1 fruit fly cellular context compared by ENCODE assay signal in genomic region chr2L:9568360-9569088, dm6.
A peak's percentile ranks its signal among the peaks of the same experiment; 100 is the strongest.
TF ChIP-seq lines count a peak whose summit lies in the region.

TSS of gene brwl (plus strand) at chr2L:9568890.

TF ChIP-seq in whole organism, embryonic, 481 proteins besides CTCF, POLR2A, EP300 and RAD21 (continued from another document and continues in another):
- TF ChIP-seq D (optimal IDR thresholded peaks at IDR 0.05; lab: Kevin White, UChicago) (peak; percentile 93), D (GFP tag; optimal IDR thresholded peaks at IDR 0.05; lab: Kevin White, UChicago) (peak; percentile 99), HmgD (GFP tag; optimal IDR thresholded peaks at IDR 0.05; lab: Kevin White, UChicago) (peak; percentile 95), CG9437 (GFP tag; optimal IDR thresholded peaks at IDR 0.05; lab: Kevin White, UChicago) (peak; percentile 96), CG12104 (GFP tag; optimal IDR thresholded peaks at IDR 0.05; lab: Kevin White, UChicago) (peak; percentile 99), ssp (GFP tag; IDR thresholded peaks at IDR 0.05; lab: Robert Waterston, UW) (peak; percentile 94), CG11093 (GFP tag; IDR thresholded peaks at IDR 0.05; lab: Robert Waterston, UW) (peak; percentile 97), gfzf (GFP tag; optimal IDR thresholded peaks at IDR 0.05; lab: Kevin White, UChicago) (peak; percentile 24), gcm (GFP tag; optimal IDR thresholded peaks at IDR 0.05; lab: Kevin White, UChicago) (peak; percentile 100), CG12744 (GFP tag; optimal IDR thresholded peaks at IDR 0.05; lab: Kevin White, UChicago) (peak; percentile 98), CG13123 (GFP tag; optimal IDR thresholded peaks at IDR 0.05; lab: Kevin White, UChicago) (peak; percentile 97), CG8281 (tag; optimal IDR thresholded peaks at IDR 0.05; lab: Kevin White, UChicago) (peak; percentile 94), CG12236 (GFP tag; optimal IDR thresholded peaks at IDR 0.05; lab: Kevin White, UChicago) (peak; percentile 96), CG8089 (GFP tag; optimal IDR thresholded peaks at IDR 0.05; lab: Kevin White, UChicago) (peak; percentile 96), Eip74EF (GFP tag; optimal IDR thresholded peaks at IDR 0.05; lab: Kevin White, UChicago) (peak in 1 of 2 experiments; percentile 98), CG30020 (tag; optimal IDR thresholded peaks at IDR 0.05; lab: Kevin White, UChicago) (peak; percentile 88), eve (GFP tag; optimal IDR thresholded peaks at IDR 0.05; lab: Kevin White, UChicago) (peak; percentile 94 to 99), Mrtf (GFP tag; IDR thresholded peaks at IDR 0.05; lab: Robert Waterston, UW) (peak; percentile 98), Ptx1 (GFP tag; IDR thresholded peaks at IDR 0.05; lab: Robert Waterston, UW) (peak; percentile 99), CG4854 (GFP tag; optimal IDR thresholded peaks at IDR 0.05; lab: Kevin White, UChicago) (peak; percentile 98), CG11085 (GFP tag; IDR thresholded peaks at IDR 0.05; lab: Robert Waterston, UW) (peak; percentile 95), hb (GFP tag; IDR thresholded peaks at IDR 0.05; lab: Robert Waterston, UW; ENCODE audit: partially characterized antibody) (no peak), mld (GFP tag; IDR thresholded peaks at IDR 0.05; lab: Robert Waterston, UW; ENCODE audit: partially characterized antibody) (no peak), CG18599 (GFP tag; optimal IDR thresholded peaks at IDR 0.05; lab: Kevin White, UChicago) (peak; percentile 99), odd (GFP tag; optimal IDR thresholded peaks at IDR 0.05; lab: Kevin White, UChicago) (peak; percentile 99), BtbVII (GFP tag; optimal IDR thresholded peaks at IDR 0.05; lab: Kevin White, UChicago) (peak; percentile 98), Awh (GFP tag; IDR thresholded peaks at IDR 0.05; lab: Robert Waterston, UW) (peak; percentile 98), mirr (GFP tag; optimal IDR thresholded peaks at IDR 0.05; lab: Kevin White, UChicago) (peak; percentile 97), lmd (GFP tag; IDR thresholded peaks at IDR 0.05; lab: Robert Waterston, UW) (peak; percentile 99), tin (GFP tag; optimal IDR thresholded peaks at IDR 0.05; lab: Kevin White, UChicago) (peak; percentile 99), CG17359 (tag; optimal IDR thresholded peaks at IDR 0.05; lab: Kevin White, UChicago) (peak; percentile 99), dan (GFP tag; IDR thresholded peaks at IDR 0.05; lab: Robert Waterston, UW) (peak; percentile 95), HmgZ (tag; optimal IDR thresholded peaks at IDR 0.05; lab: Kevin White, UChicago) (peak; percentile 99), lab (GFP tag; optimal IDR thresholded peaks at IDR 0.05; lab: Kevin White, UChicago) (peak; percentile 99), ranshi (GFP tag; IDR thresholded peaks at IDR 0.05; lab: Robert Waterston, UW) (peak; percentile 98), CG18764 (GFP tag; optimal IDR thresholded peaks at IDR 0.05; lab: Kevin White, UChicago) (peak; percentile 98), Kr (GFP tag; optimal IDR thresholded peaks at IDR 0.05; lab: Kevin White, UChicago) (peak; percentile 88), CG33213 (GFP tag; optimal IDR thresholded peaks at IDR 0.05; lab: Kevin White, UChicago) (peak; percentile 97), CG10274 (GFP tag; optimal IDR thresholded peaks at IDR 0.05; lab: Kevin White, UChicago) (peak; percentile 93), CG9609 (GFP tag; optimal IDR thresholded peaks at IDR 0.05; lab: Kevin White, UChicago) (peak; percentile 98), CG15011 (GFP tag; optimal IDR thresholded peaks at IDR 0.05; lab: Kevin White, UChicago) (peak; percentile 98), CG9215 (GFP tag; IDR thresholded peaks at IDR 0.05; lab: Robert Waterston, UW) (peak; percentile 97), CG17829 (tag; optimal IDR thresholded peaks at IDR 0.05; lab: Kevin White, UChicago) (peak; percentile 99), cad (GFP tag; optimal IDR thresholded peaks at IDR 0.05; lab: Kevin White, UChicago) (no peak), Elba2 (GFP tag; optimal IDR thresholded peaks at IDR 0.05; lab: Kevin White, UChicago) (peak; percentile 93), CG14667 (GFP tag; IDR thresholded peaks at IDR 0.05; lab: Robert Waterston, UW) (peak; percentile 98), Ssrp (tag; optimal IDR thresholded peaks at IDR 0.05; lab: Kevin White, UChicago) (peak; percentile 99), CG12155 (GFP tag; optimal IDR thresholded peaks at IDR 0.05; lab: Kevin White, UChicago) (peak; percentile 98), ara (GFP tag; IDR thresholded peaks at IDR 0.05; lab: Robert Waterston, UW) (peak; percentile 98), Hr51 (GFP tag; optimal IDR thresholded peaks at IDR 0.05; lab: Kevin White, UChicago) (peak; percentile 97 to 99), CG17385 (GFP tag; optimal IDR thresholded peaks at IDR 0.05; lab: Kevin White, UChicago) (peak; percentile 96), CG13424 (tag; optimal IDR thresholded peaks at IDR 0.05; lab: Kevin White, UChicago) (peak; percentile 99), Spps (tag; optimal IDR thresholded peaks at IDR 0.05; lab: Kevin White, UChicago) (peak; percentile 98), CG2678 (tag; optimal IDR thresholded peaks at IDR 0.05; lab: Kevin White, UChicago) (peak; percentile 100), Deaf1 (tag; optimal IDR thresholded peaks at IDR 0.05; lab: Kevin White, UChicago) (peak; percentile 92), CG16779 (GFP tag; IDR thresholded peaks at IDR 0.05; lab: Robert Waterston, UW) (peak; percentile 95), Chrac-16 (GFP tag; optimal IDR thresholded peaks at IDR 0.05; lab: Kevin White, UChicago) (peak; percentile 99), CG7839 (tag; optimal IDR thresholded peaks at IDR 0.05; lab: Kevin White, UChicago) (peak; percentile 99), Dip3 (GFP tag; optimal IDR thresholded peaks at IDR 0.05; lab: Kevin White, UChicago) (peak; percentile 98), CG13894 (tag; optimal IDR thresholded peaks at IDR 0.05; lab: Kevin White, UChicago) (peak; percentile 97), CG7556 (GFP tag; optimal IDR thresholded peaks at IDR 0.05; lab: Kevin White, UChicago) (peak; percentile 99), sug (tag; optimal IDR thresholded peaks at IDR 0.05; lab: Kevin White, UChicago) (peak; percentile 97), ro (GFP tag; IDR thresholded peaks at IDR 0.05; lab: Robert Waterston, UW) (peak; percentile 94), CG31441 (GFP tag; IDR thresholded peaks at IDR 0.05; lab: Robert Waterston, UW) (peak; percentile 99), CG13287 (GFP tag; IDR thresholded peaks at IDR 0.05; lab: Robert Waterston, UW; ENCODE audit: partially characterized antibody) (peak; percentile 51; the same call in 1 of the 2 replicates), pum (GFP tag; optimal IDR thresholded peaks at IDR 0.05; lab: Kevin White, UChicago) (peak; percentile 98), Antp (GFP tag; optimal IDR thresholded peaks at IDR 0.05; lab: Kevin White, UChicago) (peak; percentile 97), CG18262 (tag; optimal IDR thresholded peaks at IDR 0.05; lab: Kevin White, UChicago) (peak; percentile 99), HHEX (GFP tag; optimal IDR thresholded peaks at IDR 0.05; lab: Kevin White, UChicago) (peak; percentile 99), CG15073 (GFP tag; optimal IDR thresholded peaks at IDR 0.05; lab: Kevin White, UChicago) (peak; percentile 88), her (GFP tag; optimal IDR thresholded peaks at IDR 0.05; lab: Kevin White, UChicago) (peak; percentile 93), CG3726 (GFP tag; IDR thresholded peaks at IDR 0.05; lab: Robert Waterston, UW) (peak; percentile 98), CG43689 (GFP tag; IDR thresholded peaks at IDR 0.05; lab: Robert Waterston, UW) (peak; percentile 93), CG12942 (GFP tag; optimal IDR thresholded peaks at IDR 0.05; lab: Kevin White, UChicago) (peak; percentile 99), CG32772 (GFP tag; IDR thresholded peaks at IDR 0.05; lab: Robert Waterston, UW) (peak; percentile 98), ERR (GFP tag; optimal IDR thresholded peaks at IDR 0.05; lab: Kevin White, UChicago) (peak; percentile 96), insv (GFP tag; optimal IDR thresholded peaks at IDR 0.05; lab: Kevin White, UChicago) (peak; percentile 75 to 81), wor (GFP tag; IDR thresholded peaks at IDR 0.05; lab: Robert Waterston, UW) (peak; percentile 98), Xbp1 (GFP tag; optimal IDR thresholded peaks at IDR 0.05; lab: Kevin White, UChicago) (peak; percentile 99), danr (GFP tag; IDR thresholded peaks at IDR 0.05; lab: Robert Waterston, UW) (peak; percentile 99), dmrt99B (tag; optimal IDR thresholded peaks at IDR 0.05; lab: Kevin White, UChicago) (peak; percentile 99), Lpt (GFP tag; optimal IDR thresholded peaks at IDR 0.05; lab: Kevin White, UChicago) (no peak), CG14710 (tag; optimal IDR thresholded peaks at IDR 0.05; lab: Kevin White, UChicago) (peak; percentile 98), sisA (GFP tag; IDR thresholded peaks at IDR 0.05; lab: Robert Waterston, UW) (peak; percentile 99), pho (GFP tag; optimal IDR thresholded peaks at IDR 0.05; lab: Kevin White, UChicago) (peak; percentile 98), bigmax (GFP tag; optimal IDR thresholded peaks at IDR 0.05; lab: Kevin White, UChicago) (peak; percentile 76), Vsx1 (GFP tag; optimal IDR thresholded peaks at IDR 0.05; lab: Kevin White, UChicago) (peak; percentile 98), CG17912 (GFP tag; optimal IDR thresholded peaks at IDR 0.05; lab: Kevin White, UChicago) (peak; percentile 83), zfh1 (GFP tag; IDR thresholded peaks at IDR 0.05; lab: Robert Waterston, UW) (peak; percentile 98), row (GFP tag; IDR thresholded peaks at IDR 0.05; lab: Robert Waterston, UW) (peak; percentile 100), CG17612 (GFP tag; IDR thresholded peaks at IDR 0.05; lab: Robert Waterston, UW) (peak; percentile 96), zfh2 (GFP tag; optimal IDR thresholded peaks at IDR 0.05; lab: Kevin White, UChicago) (peak; percentile 96), al (GFP tag; IDR thresholded peaks at IDR 0.05; lab: Robert Waterston, UW) (peak; percentile 97), sc (optimal IDR thresholded peaks at IDR 0.05; lab: Kevin White, UChicago) (no peak), sc (GFP tag; optimal IDR thresholded peaks at IDR 0.05; lab: Kevin White, UChicago) (peak; percentile 99), HLH54F (GFP tag; optimal IDR thresholded peaks at IDR 0.05; lab: Kevin White, UChicago) (peak; percentile 97), nom (GFP tag; optimal IDR thresholded peaks at IDR 0.05; lab: Kevin White, UChicago) (peak; percentile 93), usp (GFP tag; optimal IDR thresholded peaks at IDR 0.05; lab: Kevin White, UChicago) (no peak), dati (GFP tag; IDR thresholded peaks at IDR 0.05; lab: Robert Waterston, UW) (peak; percentile 86), CG31365 (tag; optimal IDR thresholded peaks at IDR 0.05; lab: Kevin White, UChicago) (peak; percentile 90), CG8765 (GFP tag; IDR thresholded peaks at IDR 0.05; lab: Robert Waterston, UW) (peak; percentile 92), sd (tag; optimal IDR thresholded peaks at IDR 0.05; lab: Kevin White, UChicago) (peak; percentile 95), Poxn (GFP tag; IDR thresholded peaks at IDR 0.05; lab: Robert Waterston, UW) (peak; percentile 92), Nf-YC (tag; optimal IDR thresholded peaks at IDR 0.05; lab: Kevin White, UChicago) (peak; percentile 93), Nf-YA (GFP tag; IDR thresholded peaks at IDR 0.05; lab: Robert Waterston, UW) (peak; percentile 97), peb (GFP tag; IDR thresholded peaks at IDR 0.05; lab: Robert Waterston, UW) (peak; percentile 98), CG15696 (tag; optimal IDR thresholded peaks at IDR 0.05; lab: Kevin White, UChicago) (peak; percentile 98), cwo (GFP tag; optimal IDR thresholded peaks at IDR 0.05; lab: Kevin White, UChicago) (peak; percentile 98), kah (GFP tag; optimal IDR thresholded peaks at IDR 0.05; lab: Kevin White, UChicago) (peak; percentile 95), CG3838 (GFP tag; optimal IDR thresholded peaks at IDR 0.05; lab: Kevin White, UChicago) (peak; percentile 100), TFAM (GFP tag; optimal IDR thresholded peaks at IDR 0.05; lab: Kevin White, UChicago) (peak; percentile 93), en (GFP tag; optimal IDR thresholded peaks at IDR 0.05; lab: Kevin White, UChicago) (peak; percentile 98), crol (GFP tag; IDR thresholded peaks at IDR 0.05; lab: Robert Waterston, UW) (peak; percentile 81), CG6254 (GFP tag; optimal IDR thresholded peaks at IDR 0.05; lab: Kevin White, UChicago) (peak; percentile 97), CG11560 (tag; IDR thresholded peaks at IDR 0.05; lab: Robert Waterston, UW) (peak; percentile 93), Sin3A (optimal IDR thresholded peaks at IDR 0.05; lab: Kevin White, UChicago) (no peak), CoRest (tag; optimal IDR thresholded peaks at IDR 0.05; lab: Kevin White, UChicago) (peak; percentile 99), CG32767 (GFP tag; IDR thresholded peaks at IDR 0.05; lab: Robert Waterston, UW) (peak; percentile 99), CG10321 (GFP tag; IDR thresholded peaks at IDR 0.05; lab: Robert Waterston, UW) (peak; percentile 84), chif (GFP tag; optimal IDR thresholded peaks at IDR 0.05; lab: Kevin White, UChicago) (peak; percentile 99), slbo (GFP tag; IDR thresholded peaks at IDR 0.05; lab: Robert Waterston, UW) (peak; percentile 98), org-1 (GFP tag; optimal IDR thresholded peaks at IDR 0.05; lab: Kevin White, UChicago) (peak; percentile 99), Abd-B (GFP tag; optimal IDR thresholded peaks at IDR 0.05; lab: Kevin White, UChicago) (peak; percentile 98), NC2α (GFP tag; optimal IDR thresholded peaks at IDR 0.05; lab: Kevin White, UChicago) (peak; percentile 96), BEAF-32 (GFP tag; optimal IDR thresholded peaks at IDR 0.05; lab: Kevin White, UChicago) (peak; percentile 45), CG33557 (GFP tag; optimal IDR thresholded peaks at IDR 0.05; lab: Kevin White, UChicago) (peak; percentile 97), CG8924 (tag; optimal IDR thresholded peaks at IDR 0.05; lab: Kevin White, UChicago) (peak; percentile 99), CG8388 (GFP tag; optimal IDR thresholded peaks at IDR 0.05; lab: Kevin White, UChicago) (peak; percentile 99), crp (GFP tag; optimal IDR thresholded peaks at IDR 0.05; lab: Kevin White, UChicago) (peak; percentile 42 to 78), CG10654 (GFP tag; optimal IDR thresholded peaks at IDR 0.05; lab: Kevin White, UChicago) (peak; percentile 99), chn (GFP tag; optimal IDR thresholded peaks at IDR 0.05; lab: Kevin White, UChicago) (peak; percentile 98), CG6854 (GFP tag; optimal IDR thresholded peaks at IDR 0.05; lab: Kevin White, UChicago) (peak; percentile 99), gsb (GFP tag; IDR thresholded peaks at IDR 0.05; lab: Robert Waterston, UW) (peak; percentile 96)
